Worm (Caenorhabditis elegans): Measurements from ENCODE around the gene R08A2.7.

DNA sequence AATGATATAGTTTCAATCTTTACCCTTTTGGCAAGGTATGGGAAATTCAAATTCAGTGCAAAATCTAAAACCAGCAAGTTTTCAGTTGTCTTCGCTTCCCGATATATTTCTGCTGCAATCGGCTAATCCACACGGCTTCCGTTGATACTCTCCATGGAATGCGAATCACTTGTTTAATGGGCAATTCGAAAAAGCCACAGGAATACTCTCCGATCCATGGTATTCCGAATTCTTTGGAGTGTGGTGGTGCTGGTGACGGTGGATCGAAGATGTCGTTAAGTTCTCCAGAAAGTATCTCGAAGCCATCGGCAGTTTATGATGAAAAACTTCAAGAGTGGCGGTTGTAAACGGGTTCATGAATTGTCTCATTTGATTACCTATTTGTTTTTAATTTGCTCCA lies 39.8 kb upstream of the R08A2.7 start:
- TF ChIP-seq mml-1 (tag; optimal IDR thresholded peaks at IDR 0.05): no peak
- no peak for TF ChIP-seq nhr-43 (tag; optimal IDR thresholded peaks at IDR 0.05; ENCODE audit: poor library complexity, severe bottlenecking)
- TF ChIP-seq snpc-4 (tag; optimal IDR thresholded peaks at IDR 0.05): no peak
- no peak for TF ChIP-seq egl-27 (tag; optimal IDR thresholded peaks at IDR 0.05)
- no peak for TF ChIP-seq nfya-1 (tag; optimal IDR thresholded peaks at IDR 0.05; ENCODE audit: insufficient read depth)
- TF ChIP-seq aly-2 (tag; optimal IDR thresholded peaks at IDR 0.05): no peak
